Worm (Caenorhabditis elegans) whole organism, L1 larva: ENCODE data around the gene mrps-16.

Experiments used
- C04F5.9 ChIP-seq: sonication (generic microtip); optimal IDR thresholded peaks from 2 replicates; lab custom pipeline; 2016; ENCODE audit warnings: missing genetic modification characterization, missing compliant biosample characterization
- C16A3.4 ChIP-seq: fragments of 150-350 bp; optimal IDR thresholded peaks from 2 replicates; lab custom pipeline; 2014; ENCODE audit warnings: missing biosample characterization, missing genetic modification characterization
- C34B4.2 ChIP-seq: sonication (generic microtip); optimal IDR thresholded peaks from 2 replicates; lab custom pipeline; 2017; ENCODE audit warnings: mild to moderate bottlenecking, missing genetic modification characterization, missing compliant biosample characterization
- F16B12.6 ChIP-seq: fragments of 150-350 bp; optimal IDR thresholded peaks from 2 replicates; lab custom pipeline; 2014; ENCODE audit warnings: missing biosample characterization, missing genetic modification characterization
- Y116A8C.19 ChIP-seq: sonication (generic microtip); optimal IDR thresholded peaks from 2 replicates; lab custom pipeline; 2016; ENCODE audit warnings: missing compliant biosample characterization, missing genetic modification characterization, borderline replicate concordance
- aha-1 ChIP-seq: fragments of 150-350 bp; optimal IDR thresholded peaks from 2 replicates; lab custom pipeline; 2014; ENCODE audit warnings: missing biosample characterization, missing genetic modification characterization
- aly-2 ChIP-seq: fragments of 150-350 bp; optimal IDR thresholded peaks from 2 replicates; lab custom pipeline; 2014; ENCODE audit warnings: missing biosample characterization, missing genetic modification characterization
- ceh-63 ChIP-seq: fragments of 200-800 bp; sonication (Bioruptor generic); optimal IDR thresholded peaks from 2 replicates; lab custom pipeline; 2018; ENCODE audit warnings: mild to moderate bottlenecking, missing genetic modification characterization, missing compliant biosample characterization
- ceh-8 ChIP-seq: fragments of 200-800 bp; sonication (Bioruptor generic); optimal IDR thresholded peaks from 2 replicates; lab custom pipeline; 2018; ENCODE audit warnings: mild to moderate bottlenecking, missing genetic modification characterization, moderate library complexity, missing compliant biosample characterization
- ceh-82 ChIP-seq, 3 experiments: fragments of 150-350 bp in 1 of 3; sonication (generic microtip) in 2 of 3; optimal IDR thresholded peaks; 2 replicates each; lab custom pipeline; 2014 to 2017; ENCODE audit warnings: missing biosample characterization in 3 of 3, missing genetic modification characterization in 3 of 3
- ceh-88 ChIP-seq: fragments of 200-800 bp; sonication (Bioruptor generic); IDR thresholded peaks from 2 replicates; pipeline ENCODE4 v1.3.6; 2022; ENCODE audit warnings: missing genetic modification characterization, missing compliant biosample characterization
- ceh-90 ChIP-seq: sonication (generic microtip); optimal IDR thresholded peaks from 2 replicates; lab custom pipeline; 2016; ENCODE audit warnings: missing genetic modification characterization, missing compliant biosample characterization
- dpl-1 ChIP-seq, 3 experiments: fragments of 150-350 bp in 2 of 3; sonication (generic microtip) in 1 of 3; optimal IDR thresholded peaks; 2 replicates each; lab custom pipeline; 2014 to 2017; ENCODE audit warnings: missing biosample characterization in 3 of 3, missing genetic modification characterization in 3 of 3, missing genetic modification reagents in 3 of 3
- efl-1 ChIP-seq, 4 experiments: fragments of 150-350 bp; optimal IDR thresholded peaks in 3 of 4; peaks in 1 of 4; 1 replicate in 1 of 4; 2 replicates in 3 of 4; lab custom pipeline; 2014; ENCODE audit warnings: missing biosample characterization in 2 of 4, missing genetic modification characterization in 2 of 4, missing genetic modification reagents in 2 of 4
- egl-13 ChIP-seq: sonication (generic microtip); optimal IDR thresholded peaks from 2 replicates; lab custom pipeline; 2016; ENCODE audit warnings: missing genotype, missing genetic modification reagents, missing genetic modification characterization, missing compliant biosample characterization
- elt-2 ChIP-seq: sonication (generic microtip); optimal IDR thresholded peaks from 2 replicates; lab custom pipeline; 2016; ENCODE audit warnings: missing genetic modification characterization, mild to moderate bottlenecking, inconsistent platforms, missing compliant biosample characterization, missing genetic modification reagents
- fkh-4 ChIP-seq: sonication (generic microtip); optimal IDR thresholded peaks from 2 replicates; lab custom pipeline; 2016; ENCODE audit warnings: missing compliant biosample characterization, missing genetic modification characterization, borderline replicate concordance
- fos-1 ChIP-seq: fragments of 150-350 bp; optimal IDR thresholded peaks from 2 replicates; lab custom pipeline; 2014; ENCODE audit warnings: missing biosample characterization, missing genetic modification characterization
- hlh-17 ChIP-seq: fragments of 200-800 bp; sonication (Bioruptor generic); optimal IDR thresholded peaks from 2 replicates; lab custom pipeline; 2018; ENCODE audit warnings: missing genetic modification characterization, mild to moderate bottlenecking, missing compliant biosample characterization, moderate library complexity, borderline replicate concordance
- hpl-2 ChIP-seq: fragments of 150-350 bp; optimal IDR thresholded peaks from 2 replicates; lab custom pipeline; 2014; ENCODE audit warnings: missing biosample characterization, missing genetic modification reagents, missing genetic modification characterization
- jun-1 ChIP-seq: fragments of 150-350 bp; optimal IDR thresholded peaks from 2 replicates; lab custom pipeline; 2014; ENCODE audit warnings: missing biosample characterization, missing genetic modification reagents, missing genetic modification characterization
- lin-15B ChIP-seq: fragments of 150-350 bp; sonication (generic microtip); optimal IDR thresholded peaks from 3 replicates; lab custom pipeline; 2014; ENCODE audit warnings: missing biosample characterization, missing genetic modification characterization
- lin-35 ChIP-seq, 2 experiments: fragments of 150-350 bp; optimal IDR thresholded peaks; 2 replicates each; lab custom pipeline; 2014; ENCODE audit warnings: missing biosample characterization in 2 of 2, missing genetic modification characterization in 2 of 2, missing genetic modification reagents in 2 of 2
- nhr-12 ChIP-seq: sonication (generic microtip); optimal IDR thresholded peaks from 2 replicates; lab custom pipeline; 2017; ENCODE audit warnings: missing biosample characterization, missing genetic modification characterization
- nhr-237 ChIP-seq: fragments of 150-350 bp; optimal IDR thresholded peaks from 2 replicates; lab custom pipeline; 2014; ENCODE audit warnings: missing biosample characterization, missing genetic modification characterization
- nhr-28 ChIP-seq: fragments of 150-350 bp; optimal IDR thresholded peaks from 2 replicates; lab custom pipeline; 2014; ENCODE audit warnings: missing biosample characterization, missing genetic modification characterization
- nhr-47 ChIP-seq: sonication (generic microtip); optimal IDR thresholded peaks from 2 replicates; lab custom pipeline; 2016; ENCODE audit warnings: mild to moderate bottlenecking, missing genetic modification characterization, moderate library complexity, missing compliant biosample characterization
- pax-3 ChIP-seq: fragments of 200-800 bp; sonication (Bioruptor generic); optimal IDR thresholded peaks from 2 replicates; lab custom pipeline; 2018; ENCODE audit warnings: mild to moderate bottlenecking, missing genetic modification characterization, moderate library complexity, missing compliant biosample characterization
- pqm-1 ChIP-seq: sonication (generic microtip); optimal IDR thresholded peaks from 3 replicates; lab custom pipeline; 2017; ENCODE audit warnings: missing biosample characterization, missing genetic modification characterization
- rnt-1 ChIP-seq: sonication (generic microtip); optimal IDR thresholded peaks from 2 replicates; lab custom pipeline; 2016; ENCODE audit warnings: mild to moderate bottlenecking, missing genetic modification characterization, moderate library complexity, missing compliant biosample characterization
- swsn-7 ChIP-seq: sonication (generic microtip); optimal IDR thresholded peaks from 2 replicates; lab custom pipeline; 2016; ENCODE audit warnings: missing genetic modification characterization, missing compliant biosample characterization
- tbx-2 ChIP-seq: sonication (generic microtip); optimal IDR thresholded peaks from 2 replicates; lab custom pipeline; 2016; ENCODE audit warnings: missing genetic modification characterization, missing compliant biosample characterization
- unc-130 ChIP-seq: fragments of 150-350 bp; optimal IDR thresholded peaks from 2 replicates; lab custom pipeline; 2017; ENCODE audit warnings: missing biosample characterization, missing genetic modification characterization, inconsistent platforms
- unc-30 ChIP-seq: sonication (generic microtip); optimal IDR thresholded peaks from 2 replicates; lab custom pipeline; 2017; ENCODE audit warnings: missing biosample characterization, missing genetic modification characterization
- vab-15 ChIP-seq: sonication (generic microtip); optimal IDR thresholded peaks from 2 replicates; lab custom pipeline; 2017; ENCODE audit warnings: missing genotype, mild to moderate bottlenecking, missing genetic modification characterization, missing compliant biosample characterization
- zag-1 ChIP-seq: fragments of 150-350 bp; optimal IDR thresholded peaks from 2 replicates; lab custom pipeline; 2014; ENCODE audit warnings: missing biosample characterization, missing genetic modification characterization

The mrps-16 gene

ce11 chrII:5511417-5512353 lies 37.5 kb downstream of the mrps-16 start (continued):
- peak; percentile 59 for TF ChIP-seq rnt-1
- no peak for TF ChIP-seq zag-1 (tag; lab: Kevin White, UChicago)
- peak; percentile 40 for TF ChIP-seq C04F5.9
- no peak for TF ChIP-seq ceh-8 (GFP tag; lab: Kevin White, UChicago)
- no peak for TF ChIP-seq jun-1 (tag; lab: Kevin White, UChicago)
- TF ChIP-seq egl-13 (tag; lab: Kevin White, UChicago), result peak; percentile 52
- TF ChIP-seq efl-1 (optimal IDR thresholded peaks at IDR 0.05; lab: Kevin White, UChicago), result peak; percentile 37 to 40
- TF ChIP-seq efl-1 (GFP tag; optimal IDR thresholded peaks at IDR 0.05 in 1 of 2; lab: Kevin White, UChicago), result peak; percentile 32 to 82
- peak in 1 of 3 experiments; percentile 39 for TF ChIP-seq dpl-1 (GFP tag; optimal IDR thresholded peaks at IDR 0.05; lab: Kevin White, UChicago)
- peak; percentile 37; the same call in 1 of the 2 replicates for TF ChIP-seq ceh-88 (GFP tag; lab: Robert Waterston, UW)
- no peak for TF ChIP-seq Y116A8C.19 (tag; lab: Kevin White, UChicago)
- peak in 1 of 2 experiments; percentile 24 for TF ChIP-seq lin-35 (GFP tag; optimal IDR thresholded peaks at IDR 0.05; lab: Kevin White, UChicago)
- no peak for TF ChIP-seq unc-30 (tag; lab: Kevin White, UChicago)
- TF ChIP-seq nhr-237 (tag; lab: Kevin White, UChicago), result no peak
- no peak for TF ChIP-seq nhr-28 (tag; lab: Kevin White, UChicago)
- TF ChIP-seq aha-1 (tag; lab: Kevin White, UChicago), result no peak
- peak; percentile 53 for TF ChIP-seq fkh-4
- peak in 1 of 3 experiments; percentile 5 for TF ChIP-seq ceh-82 (tag; optimal IDR thresholded peaks at IDR 0.05; lab: Kevin White, UChicago)
- TF ChIP-seq swsn-7 (tag; lab: Kevin White, UChicago), result peak; percentile 17
- TF ChIP-seq fos-1 (tag; lab: Kevin White, UChicago), result no peak
- TF ChIP-seq pqm-1 (tag; lab: Kevin White, UChicago), result no peak
- no peak for TF ChIP-seq pax-3 (tag; lab: Kevin White, UChicago)
- no peak for TF ChIP-seq tbx-2 (tag; lab: Kevin White, UChicago)
- TF ChIP-seq, all 84 proteins: peak for 28

ce11 chrII:5512473-5513097 lies 38.4 kb downstream of the mrps-16 start:
- no peak for TF ChIP-seq aha-1 (tag; lab: Kevin White, UChicago)
- no peak for TF ChIP-seq nhr-12 (tag; lab: Kevin White, UChicago)
- no peak for TF ChIP-seq vab-15 (tag; lab: Kevin White, UChicago)
- TF ChIP-seq efl-1 (optimal IDR thresholded peaks at IDR 0.05; lab: Kevin White, UChicago), result no peak
- TF ChIP-seq efl-1 (GFP tag; optimal IDR thresholded peaks at IDR 0.05 in 1 of 2; lab: Kevin White, UChicago), result peak in 1 of 2 experiments; percentile 74
- TF ChIP-seq ceh-90, result no peak
- TF ChIP-seq elt-2 (tag; lab: Kevin White, UChicago), result peak; percentile 99
- TF ChIP-seq pqm-1 (tag; lab: Kevin White, UChicago), result peak; percentile 19
- TF ChIP-seq aly-2 (tag; lab: Kevin White, UChicago), result no peak
- TF ChIP-seq C16A3.4 (tag; lab: Kevin White, UChicago), result no peak
- TF ChIP-seq unc-130 (tag; lab: Kevin White, UChicago), result no peak
- no peak for TF ChIP-seq nhr-47 (tag; lab: Kevin White, UChicago)
- TF ChIP-seq lin-35 (GFP tag; optimal IDR thresholded peaks at IDR 0.05; lab: Kevin White, UChicago), result peak in 1 of 2 experiments; percentile 35
- no peak for TF ChIP-seq hpl-2
- no peak for TF ChIP-seq C34B4.2 (tag; lab: Kevin White, UChicago)
- no peak for TF ChIP-seq lin-15B (tag; lab: Kevin White, UChicago)
- TF ChIP-seq hlh-17 (GFP tag; lab: Kevin White, UChicago), result no peak
- TF ChIP-seq F16B12.6, result no peak
- no peak for TF ChIP-seq ceh-63 (GFP tag; lab: Kevin White, UChicago)
